Worm (Caenorhabditis elegans): ENCODE data around the gene nft-1.

nft-1 gene

DNA sequence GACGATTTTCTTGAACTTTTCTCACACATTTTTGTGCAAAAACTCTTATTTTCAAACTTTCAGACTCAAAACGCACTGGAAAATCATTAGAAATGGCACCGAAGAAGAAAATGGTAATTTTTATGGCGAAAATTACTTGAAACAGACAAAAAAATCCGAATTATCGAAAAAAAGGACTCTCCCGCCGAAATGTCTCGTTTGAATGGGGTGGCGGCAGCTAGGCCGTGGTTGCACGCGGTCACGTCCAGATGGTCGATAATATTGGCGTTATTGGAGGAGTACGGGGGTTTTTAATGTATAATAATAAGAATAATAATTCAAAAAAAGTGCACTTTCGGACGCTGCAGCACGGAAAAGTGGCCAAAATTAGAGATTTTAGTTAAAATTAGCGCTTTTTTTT is 50.7 kb downstream of the nft-1 start, which contains the start of gene Y56A3A.31:
Gene Y56A3A.31 (plus strand): TSS at position 64 of the 400 bp plus-strand sequence.
- TF ChIP-seq dmd-4 (tag; optimal IDR thresholded peaks at IDR 0.05) (no peak), unc-55 (GFP tag; optimal IDR thresholded peaks at IDR 0.05) (peak; percentile 1), gmeb-1 (tag; optimal IDR thresholded peaks at IDR 0.05) (peak; percentile 59)

DNA sequence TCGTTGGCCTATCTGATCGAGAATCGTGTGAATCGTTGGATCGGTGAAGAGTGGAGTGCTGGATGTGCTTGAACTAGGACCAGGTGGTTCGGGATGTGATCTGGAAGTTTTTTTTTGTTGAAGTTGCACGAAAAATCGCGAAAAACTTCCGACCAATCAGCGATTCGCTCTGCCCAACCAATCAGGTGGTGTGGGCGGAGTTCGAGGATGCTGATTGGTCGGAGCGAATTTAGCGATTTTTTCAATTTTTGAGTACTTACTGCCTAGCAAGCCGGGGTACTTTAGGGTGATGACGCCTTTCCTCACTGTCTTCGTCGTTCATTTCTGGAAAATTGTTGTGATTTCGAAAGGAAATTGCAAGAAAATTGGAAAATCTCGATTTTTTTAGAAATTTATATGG is 55.1 kb downstream of the nft-1 start, which contains the start of gene Y56A3A.30:
Gene Y56A3A.30 (minus strand): TSS at position 324 of the 400 bp plus-strand sequence.
- TF ChIP-seq lin-11 (tag; optimal IDR thresholded peaks at IDR 0.05) (no peak), nhr-237 (tag; optimal IDR thresholded peaks at IDR 0.05) (no peak), Y55F3AM.14 (GFP tag; optimal IDR thresholded peaks at IDR 0.05) (no peak), elt-3 (tag; optimal IDR thresholded peaks at IDR 0.05) (no peak), nhr-11 (tag; optimal IDR thresholded peaks at IDR 0.05) (no peak), unc-55 (GFP tag; optimal IDR thresholded peaks at IDR 0.05) (no peak), ceh-16 (tag; optimal IDR thresholded peaks at IDR 0.05) (no peak), blmp-1 (tag; optimal IDR thresholded peaks at IDR 0.05; ENCODE audit: insufficient read depth) (no peak), fos-1 (tag; optimal IDR thresholded peaks at IDR 0.05) (no peak), nhr-129 (tag; optimal IDR thresholded peaks at IDR 0.05) (no peak), elt-1 (tag; optimal IDR thresholded peaks at IDR 0.05) (no peak), peb-1 (tag; optimal IDR thresholded peaks at IDR 0.05) (no peak), sma-3 (GFP tag; optimal IDR thresholded peaks at IDR 0.05) (no peak)
